Fruit fly (Drosophila melanogaster) whole organism, embryonic: ENCODE measurements around the gene por.

Source experiments
- Bdp1 ChIP-seq: fragments of 200-800 bp; sonication (Bioruptor generic); optimal IDR thresholded peaks from 3 replicates; lab custom pipeline; 2016; ENCODE audit warnings: missing biosample characterization, missing genetic modification characterization
- Blimp-1 ChIP-seq: fragments of 200-800 bp; sonication (Bioruptor generic); optimal IDR thresholded peaks from 3 replicates; lab custom pipeline; 2018; ENCODE audit warnings: missing biosample characterization, missing genetic modification characterization, mild to moderate bottlenecking, moderate library complexity, missing genetic modification reagents
- CG10321 ChIP-seq: fragments of 200-800 bp; sonication (Bioruptor generic); IDR thresholded peaks from 2 replicates; pipeline ENCODE4 v1.3.6; 2022; ENCODE audit warnings: missing biosample characterization, missing genetic modification characterization
- CG11085 ChIP-seq: fragments of 200-800 bp; sonication (Bioruptor generic); IDR thresholded peaks from 2 replicates; pipeline ENCODE4 v1.3.6; 2022; ENCODE audit warnings: missing biosample characterization, missing genetic modification characterization
- CG11695 ChIP-seq: fragments of 200-800 bp; sonication (Bioruptor generic); IDR thresholded peaks from 3 replicates; pipeline ENCODE4 v1.3.6; 2022; ENCODE audit warnings: missing biosample characterization, missing genetic modification characterization
- CG11723 ChIP-seq: fragments of 200-800 bp; sonication (Bioruptor generic); optimal IDR thresholded peaks from 2 replicates; lab custom pipeline; 2017; ENCODE audit warnings: missing biosample characterization, mild to moderate bottlenecking, missing genetic modification characterization
- CG12071 ChIP-seq: fragments of 200-800 bp; sonication (Bioruptor generic); optimal IDR thresholded peaks from 3 replicates; lab custom pipeline; 2018; ENCODE audit warnings: missing biosample characterization, mild to moderate bottlenecking, missing genetic modification characterization
- CG14667 ChIP-seq: fragments of 200-800 bp; sonication (Bioruptor generic); IDR thresholded peaks from 2 replicates; pipeline ENCODE4 v1.3.6; 2022; ENCODE audit warnings: missing biosample characterization, missing genetic modification characterization
- CG15073 ChIP-seq: fragments of 200-800 bp; sonication (Bioruptor generic); optimal IDR thresholded peaks from 2 replicates; lab custom pipeline; 2016; ENCODE audit warnings: missing biosample characterization, missing genetic modification characterization
- CG15479 ChIP-seq: fragments of 200-800 bp; sonication (Bioruptor generic); optimal IDR thresholded peaks from 3 replicates; lab custom pipeline; 2019; ENCODE audit warnings: missing biosample characterization, mild to moderate bottlenecking, missing genetic modification characterization, moderate library complexity
- CG15601 ChIP-seq: fragments of 200-800 bp; sonication (Bioruptor generic); optimal IDR thresholded peaks from 3 replicates; lab custom pipeline; 2019; ENCODE audit warnings: missing biosample characterization, mild to moderate bottlenecking, missing genetic modification characterization, moderate library complexity
- CG17328 ChIP-seq: fragments of 200-800 bp; sonication (Bioruptor generic); IDR thresholded peaks from 2 replicates; pipeline ENCODE4 v1.3.6; 2022; ENCODE audit warnings: missing biosample characterization, missing genetic modification characterization
- CG17361 ChIP-seq: fragments of 200-800 bp; sonication (Bioruptor generic); IDR thresholded peaks from 3 replicates; pipeline ENCODE4 v1.3.6; 2022; ENCODE audit warnings: missing biosample characterization, missing genetic modification characterization
- CG17568 ChIP-seq: fragments of 200-800 bp; sonication (Bioruptor generic); optimal IDR thresholded peaks from 2 replicates; lab custom pipeline; 2018; ENCODE audit warnings: missing biosample characterization, mild to moderate bottlenecking, missing genetic modification characterization, moderate library complexity
- CG1832 ChIP-seq: fragments of 200-800 bp; sonication (Bioruptor generic); optimal IDR thresholded peaks from 2 replicates; lab custom pipeline; 2017; ENCODE audit warnings: missing biosample characterization, mild to moderate bottlenecking, missing genetic modification characterization, inconsistent platforms
- CG2120 ChIP-seq: fragments of 200-800 bp; sonication (Bioruptor generic); optimal IDR thresholded peaks from 3 replicates; lab custom pipeline; 2016; ENCODE audit warnings: missing biosample characterization, missing genetic modification characterization
- CG2199 ChIP-seq: fragments of 200-800 bp; sonication (Bioruptor generic); IDR thresholded peaks from 3 replicates; pipeline ENCODE4 v1.3.6; 2022; ENCODE audit warnings: missing biosample characterization, missing genetic modification characterization
- CG3065 ChIP-seq: fragments of 200-800 bp; sonication (Bioruptor generic); optimal IDR thresholded peaks from 2 replicates; lab custom pipeline; 2016; ENCODE audit warnings: missing biosample characterization, missing genetic modification characterization
- CG32772 ChIP-seq: fragments of 200-800 bp; sonication (Bioruptor generic); IDR thresholded peaks from 2 replicates; pipeline ENCODE4 v1.3.6; 2022; ENCODE audit warnings: missing biosample characterization, missing genetic modification characterization
- CG7928 ChIP-seq: fragments of 200-800 bp; sonication (Bioruptor generic); optimal IDR thresholded peaks from 2 replicates; lab custom pipeline; 2017; ENCODE audit warnings: missing biosample characterization, mild to moderate bottlenecking, missing genetic modification characterization
- CG8281 ChIP-seq: fragments of 200-800 bp; sonication (Bioruptor generic); optimal IDR thresholded peaks from 2 replicates; lab custom pipeline; 2018; ENCODE audit warnings: missing biosample characterization, mild to moderate bottlenecking, missing genetic modification characterization, moderate library complexity
- CG9932 ChIP-seq: fragments of 200-800 bp; sonication (Bioruptor generic); IDR thresholded peaks from 2 replicates; pipeline ENCODE4 v1.3.6; 2022; ENCODE audit warnings: missing biosample characterization, missing genetic modification characterization
- CTCF ChIP-seq: fragments of 200-800 bp; sonication (Bioruptor generic); optimal IDR thresholded peaks from 2 replicates; lab custom pipeline; 2017; ENCODE audit warnings: missing biosample characterization, mild to moderate bottlenecking, missing genetic modification characterization, moderate library complexity
- Chrac-16 ChIP-seq: fragments of 200-800 bp; sonication (Bioruptor generic); optimal IDR thresholded peaks from 3 replicates; lab custom pipeline; 2016; ENCODE audit warnings: missing biosample characterization, missing genetic modification characterization
- E2f2 ChIP-seq: fragments of 200-800 bp; sonication (Bioruptor generic); IDR thresholded peaks from 2 replicates; pipeline ENCODE4 v1.3.6; 2022; ENCODE audit warnings: missing biosample characterization, missing genetic modification characterization
- Elba2 ChIP-seq: fragments of 200-800 bp; sonication (Bioruptor generic); optimal IDR thresholded peaks from 3 replicates; lab custom pipeline; 2016; ENCODE audit warnings: missing biosample characterization, missing genetic modification characterization
- Ets65A ChIP-seq: fragments of 200-800 bp; sonication (Bioruptor generic); peaks from one replicate; lab custom pipeline; 2016; ENCODE audit warnings: missing biosample characterization, missing genetic modification characterization
- Hr3 ChIP-seq: fragments of 200-800 bp; sonication (Bioruptor generic); optimal IDR thresholded peaks from 3 replicates; lab custom pipeline; 2016; ENCODE audit warnings: missing biosample characterization, missing genetic modification characterization
- MESR4 ChIP-seq: fragments of 200-800 bp; sonication (Bioruptor generic); optimal IDR thresholded peaks from 2 replicates; lab custom pipeline; 2018; ENCODE audit warnings: missing biosample characterization, mild to moderate bottlenecking, missing genetic modification characterization, moderate library complexity
- Meics ChIP-seq: fragments of 200-800 bp; sonication (Bioruptor generic); optimal IDR thresholded peaks from 2 replicates; lab custom pipeline; 2017; ENCODE audit warnings: missing biosample characterization, mild to moderate bottlenecking, missing genetic modification characterization
- Opbp ChIP-seq: fragments of 200-800 bp; sonication (Bioruptor generic); IDR thresholded peaks from 3 replicates; pipeline ENCODE4 v1.3.6; 2022; ENCODE audit warnings: missing biosample characterization, missing genetic modification characterization; ENCODE audit not compliant: partially characterized antibody
- Rfx ChIP-seq: fragments of 200-800 bp; sonication (Bioruptor generic); IDR thresholded peaks from 2 replicates; pipeline ENCODE4 v1.3.6; 2022; ENCODE audit warnings: missing biosample characterization, missing genetic modification characterization
- Trl ChIP-seq, 3 experiments: fragments of >200 bp in 2 of 3; fragments of 200-800 bp in 1 of 3; sonication (Bioruptor generic) in 1 of 3; optimal IDR thresholded peaks; 2 replicates in 1 of 3; 3 replicates in 2 of 3; lab custom pipeline; 2016 to 2017; ENCODE audit warnings: missing biosample characterization in 1 of 3, missing genetic modification characterization in 1 of 3
- ac ChIP-seq: fragments of 200-800 bp; sonication (Bioruptor generic); optimal IDR thresholded peaks from 3 replicates; lab custom pipeline; 2017; ENCODE audit warnings: missing biosample characterization, mild to moderate bottlenecking, missing genetic modification characterization
- amos ChIP-seq: fragments of 200-800 bp; sonication (Bioruptor generic); IDR thresholded peaks from 2 replicates; pipeline ENCODE4 v1.3.6; 2022; ENCODE audit warnings: missing biosample characterization, missing genetic modification characterization; ENCODE audit not compliant: partially characterized antibody
- az2 ChIP-seq: fragments of 200-800 bp; sonication (Bioruptor generic); optimal IDR thresholded peaks from 3 replicates; lab custom pipeline; 2016; ENCODE audit warnings: missing biosample characterization, missing genetic modification characterization
- cad ChIP-seq: fragments of >200 bp; optimal IDR thresholded peaks from 2 replicates; lab custom pipeline; 2017; ENCODE audit warnings: missing biosample characterization, missing genetic modification characterization
- danr ChIP-seq: fragments of 200-800 bp; sonication (Bioruptor generic); IDR thresholded peaks from 2 replicates; pipeline ENCODE4 v1.3.6; 2022; ENCODE audit warnings: missing biosample characterization, missing genetic modification characterization
- dpn ChIP-seq, 2 experiments: fragments of 200-800 bp; sonication (Bioruptor generic); optimal IDR thresholded peaks; 3 replicates each; lab custom pipeline; 2016; ENCODE audit warnings: missing biosample characterization in 2 of 2, missing genetic modification characterization in 2 of 2
- ems ChIP-seq: fragments of 200-800 bp; sonication (Bioruptor generic); optimal IDR thresholded peaks from 3 replicates; lab custom pipeline; 2016; ENCODE audit warnings: missing biosample characterization, missing genetic modification characterization
- inv ChIP-seq: fragments of 200-800 bp; sonication (Bioruptor generic); IDR thresholded peaks from 2 replicates; pipeline ENCODE4 v1.3.6; 2022; ENCODE audit warnings: missing biosample characterization, missing genetic modification characterization; ENCODE audit not compliant: partially characterized antibody
- jigr1 ChIP-seq: fragments of 200-800 bp; sonication (Bioruptor generic); IDR thresholded peaks from 3 replicates; pipeline ENCODE4 v1.3.6; 2022; ENCODE audit warnings: missing biosample characterization, missing genetic modification characterization
- ken ChIP-seq: fragments of 200-800 bp; sonication (Bioruptor generic); IDR thresholded peaks from 3 replicates; pipeline ENCODE4 v1.3.6; 2022; ENCODE audit warnings: missing biosample characterization, missing genetic modification characterization
- sc ChIP-seq, 3 experiments: fragments of >200 bp in 2 of 3; fragments of 200-800 bp in 1 of 3; sonication (Bioruptor generic) in 1 of 3; optimal IDR thresholded peaks; 2 replicates in 2 of 3; 3 replicates in 1 of 3; lab custom pipeline; 2017; ENCODE audit warnings: mild to moderate bottlenecking in 1 of 3, missing biosample characterization in 1 of 3, missing genetic modification characterization in 1 of 3, missing genetic modification reagents in 1 of 3
- scrt ChIP-seq: fragments of 200-800 bp; sonication (Bioruptor generic); optimal IDR thresholded peaks from 2 replicates; lab custom pipeline; 2018; ENCODE audit warnings: missing biosample characterization, mild to moderate bottlenecking, missing genetic modification characterization, moderate library complexity
- sima ChIP-seq: fragments of 200-800 bp; sonication (Bioruptor generic); optimal IDR thresholded peaks from 2 replicates; lab custom pipeline; 2016; ENCODE audit warnings: missing biosample characterization, missing genetic modification characterization
- sug ChIP-seq: fragments of 200-800 bp; optimal IDR thresholded peaks from 2 replicates; lab custom pipeline; 2019; ENCODE audit warnings: missing biosample characterization, mild to moderate bottlenecking, missing genetic modification characterization, moderate library complexity
- trh ChIP-seq: fragments of 200-800 bp; sonication (Bioruptor generic); optimal IDR thresholded peaks from 2 replicates; lab custom pipeline; 2016; ENCODE audit warnings: missing biosample characterization, missing genetic modification characterization
- unc-4 ChIP-seq: fragments of 200-800 bp; sonication (Bioruptor generic); IDR thresholded peaks from 2 replicates; pipeline ENCODE4 v1.3.6; 2022; ENCODE audit warnings: missing biosample characterization, missing genetic modification characterization; ENCODE audit not compliant: partially characterized antibody

por gene

dm6 chrX:18367806-18368643, 11.6 kb downstream of the por start (continued):
- TF ChIP-seq CG17568 (GFP tag; lab: Kevin White, UChicago) (no peak), Elba2 (GFP tag; lab: Kevin White, UChicago) (no peak), Chrac-16 (GFP tag; lab: Kevin White, UChicago) (peak; percentile 33), sc (optimal IDR thresholded peaks at IDR 0.05; lab: Kevin White, UChicago) (no peak), sc (GFP tag; optimal IDR thresholded peaks at IDR 0.05; lab: Kevin White, UChicago) (no peak), CTCF (GFP tag; lab: Kevin White, UChicago) (peak; percentile 0), CG11723 (GFP tag; lab: Kevin White, UChicago) (peak; percentile 50), CG8281 (no peak), Hr3 (GFP tag; lab: Kevin White, UChicago) (peak; percentile 32), CG9932 (peak; percentile 77), ken (GFP tag; lab: Robert Waterston, UW) (peak; percentile 68; the same call in 1 of the 3 replicates), CG10321 (peak; percentile 63), Ets65A (GFP tag; lab: Kevin White, UChicago) (peak; percentile 97), E2f2 (GFP tag; lab: Robert Waterston, UW) (no peak), CG2120 (GFP tag; lab: Kevin White, UChicago) (peak; percentile 89), amos (GFP tag; lab: Robert Waterston, UW) (no peak; the same call in 1 of the 2 replicates), ems (GFP tag; lab: Kevin White, UChicago) (peak; percentile 64), sug (tag; lab: Kevin White, UChicago) (peak; percentile 87), az2 (GFP tag; lab: Kevin White, UChicago) (peak; percentile 55), Rfx (peak; percentile 92), CG1832 (peak; percentile 53), CG14667 (GFP tag; lab: Robert Waterston, UW) (peak; percentile 28; the same call in 1 of the 2 replicates), sima (GFP tag; lab: Kevin White, UChicago) (no peak), scrt (peak; percentile 66), Opbp (GFP tag; lab: Robert Waterston, UW) (no peak), CG15073 (GFP tag; lab: Kevin White, UChicago) (no peak), Meics (peak; percentile 82), CG15601 (tag; lab: Kevin White, UChicago) (peak; percentile 32), ac (no peak), CG17328 (peak; percentile 82), CG11085 (GFP tag; lab: Robert Waterston, UW) (peak; percentile 65), CG12071 (GFP tag; lab: Kevin White, UChicago) (peak; percentile 74), inv (GFP tag; lab: Robert Waterston, UW) (no peak), CG17361 (peak; percentile 41; the same call in 1 of the 3 replicates), CG7928 (GFP tag; lab: Kevin White, UChicago) (peak; percentile 39), unc-4 (GFP tag; lab: Robert Waterston, UW) (no peak), CG2199 (GFP tag; lab: Robert Waterston, UW) (peak; percentile 37; the same call in 1 of the 3 replicates), CG3065 (GFP tag; lab: Kevin White, UChicago) (no peak), MESR4 (no peak), Blimp-1 (GFP tag; lab: Kevin White, UChicago) (peak; percentile 55), CG11695 (GFP tag; lab: Robert Waterston, UW) (0 out of 3 replicates have a peak, but pooled peaks have one; percentile 24), trh (GFP tag; lab: Kevin White, UChicago) (no peak), jigr1 (no peak), CG15479 (GFP tag; lab: Kevin White, UChicago) (no peak), Trl (optimal IDR thresholded peaks at IDR 0.05; lab: Kevin White, UChicago) (no peak), Trl (GFP tag; optimal IDR thresholded peaks at IDR 0.05; lab: Kevin White, UChicago) (peak; percentile 72), dpn (GFP tag; optimal IDR thresholded peaks at IDR 0.05; lab: Kevin White, UChicago) (peak; percentile 65 to 70), danr (GFP tag; lab: Robert Waterston, UW) (0 out of 2 replicates have a peak, but pooled peaks have one; percentile 17), cad (GFP tag; lab: Kevin White, UChicago) (no peak), Bdp1 (GFP tag; lab: Kevin White, UChicago) (peak; percentile 42), CG32772 (GFP tag; lab: Robert Waterston, UW) (peak; percentile 54)
